Fruit fly (Drosophila melanogaster) whole organism, pupa: ENCODE results near the gene Ing5.

Experiments
- CG10348 ChIP-seq: fragments of 200-800 bp; sonication (Bioruptor generic); IDR thresholded peaks from 2 replicates; pipeline ENCODE4 v1.3.6; 2022; ENCODE audit warnings: missing biosample characterization, missing genetic modification characterization
- CG12605 ChIP-seq: fragments of 200-800 bp; sonication (Bioruptor generic); IDR thresholded peaks from 2 replicates; pipeline ENCODE4 v1.3.6; 2022; ENCODE audit warnings: missing biosample characterization, missing genetic modification characterization
- CG13204 ChIP-seq: fragments of 200-800 bp; sonication (Bioruptor generic); optimal IDR thresholded peaks from 2 replicates; lab custom pipeline; 2018; ENCODE audit warnings: missing biosample characterization, mild to moderate bottlenecking, missing genetic modification characterization, moderate library complexity
- CG14655 ChIP-seq: fragments of 200-800 bp; sonication (Bioruptor generic); optimal IDR thresholded peaks from 3 replicates; lab custom pipeline; 2017; ENCODE audit warnings: mild to moderate bottlenecking, missing biosample characterization, missing genetic modification reagents, missing genetic modification characterization
- CG15710 ChIP-seq: fragments of 200-800 bp; sonication (Bioruptor generic); optimal IDR thresholded peaks from 2 replicates; lab custom pipeline; 2018; ENCODE audit warnings: missing biosample characterization, mild to moderate bottlenecking, missing genetic modification characterization, moderate library complexity
- CG17806 ChIP-seq: fragments of 200-800 bp; sonication (Bioruptor generic); optimal IDR thresholded peaks from 2 replicates; lab custom pipeline; 2018; ENCODE audit warnings: missing biosample characterization, mild to moderate bottlenecking, missing genetic modification characterization, moderate library complexity
- CG32121 ChIP-seq: fragments of 200-800 bp; sonication (Bioruptor generic); IDR thresholded peaks from 2 replicates; pipeline ENCODE4 v1.3.6; 2022; ENCODE audit warnings: missing biosample characterization, missing genetic modification characterization
- CG34367 ChIP-seq: fragments of 200-800 bp; sonication (Bioruptor generic); optimal IDR thresholded peaks from 2 replicates; lab custom pipeline; 2018; ENCODE audit warnings: missing biosample characterization, mild to moderate bottlenecking, missing genetic modification characterization
- CG4496 ChIP-seq: fragments of 200-800 bp; sonication (Bioruptor generic); IDR thresholded peaks from 3 replicates; pipeline ENCODE4 v1.3.6; 2022; ENCODE audit warnings: missing biosample characterization, missing genetic modification characterization
- CG8159 ChIP-seq: fragments of 200-800 bp; sonication (Bioruptor generic); optimal IDR thresholded peaks from 3 replicates; lab custom pipeline; 2018; ENCODE audit warnings: missing biosample characterization, mild to moderate bottlenecking, missing genetic modification characterization, moderate library complexity
- CG8301 ChIP-seq: fragments of 200-800 bp; sonication (Bioruptor generic); optimal IDR thresholded peaks from 2 replicates; lab custom pipeline; 2018; ENCODE audit warnings: missing biosample characterization, mild to moderate bottlenecking, missing genetic modification characterization
- CG9948 ChIP-seq: fragments of 200-800 bp; sonication (Bioruptor generic); optimal IDR thresholded peaks from 2 replicates; lab custom pipeline; 2018; ENCODE audit warnings: missing biosample characterization, mild to moderate bottlenecking, missing genetic modification characterization, moderate library complexity
- D1 ChIP-seq: fragments of 200-800 bp; sonication (Bioruptor generic); optimal IDR thresholded peaks from 2 replicates; lab custom pipeline; 2018; ENCODE audit warnings: missing biosample characterization, mild to moderate bottlenecking, missing genetic modification characterization, moderate library complexity
- EcR ChIP-seq: fragments of 200-800 bp; sonication (Bioruptor generic); optimal IDR thresholded peaks from 3 replicates; lab custom pipeline; 2019; ENCODE audit warnings: missing biosample characterization, missing genetic modification characterization, mild to moderate bottlenecking, moderate library complexity, missing genetic modification reagents
- Ets98B ChIP-seq: fragments of 200-800 bp; sonication (Bioruptor generic); IDR thresholded peaks from 2 replicates; pipeline ENCODE4 v1.3.6; 2022; ENCODE audit warnings: missing biosample characterization, missing genetic modification characterization
- Pif1A ChIP-seq: fragments of 200-800 bp; sonication (Bioruptor generic); optimal IDR thresholded peaks from 3 replicates; lab custom pipeline; 2016; ENCODE audit warnings: missing biosample characterization, missing genetic modification characterization
- Pif1B ChIP-seq: fragments of 200-800 bp; sonication (Bioruptor generic); optimal IDR thresholded peaks from 3 replicates; lab custom pipeline; 2016; ENCODE audit warnings: missing biosample characterization, missing genetic modification characterization
- Snoo ChIP-seq: fragments of 200-800 bp; sonication (Bioruptor generic); optimal IDR thresholded peaks from 3 replicates; lab custom pipeline; 2017; ENCODE audit warnings: missing biosample characterization, mild to moderate bottlenecking, missing genetic modification characterization, inconsistent platforms
- fd96Ca ChIP-seq: fragments of 200-800 bp; sonication (Bioruptor generic); IDR thresholded peaks from 3 replicates; pipeline ENCODE4 v1.3.6; 2022; ENCODE audit warnings: missing biosample characterization, missing genetic modification characterization
- gl ChIP-seq: fragments of 200-800 bp; sonication (Bioruptor generic); optimal IDR thresholded peaks from 2 replicates; lab custom pipeline; 2018; ENCODE audit warnings: missing biosample characterization, mild to moderate bottlenecking, missing genetic modification characterization
- rn ChIP-seq: fragments of 200-800 bp; sonication (Bioruptor generic); IDR thresholded peaks from 2 replicates; pipeline ENCODE4 v1.3.6; 2022; ENCODE audit warnings: missing biosample characterization, missing genetic modification characterization

Gene Ing5

dm6 chr2L:13362953-13363352 is 24.2 kb downstream of the Ing5 start:
- TF ChIP-seq CG12605 (GFP tag; lab: Robert Waterston, UW) (no peak), CG10348 (GFP tag; lab: Robert Waterston, UW) (no peak), Ets98B (GFP tag; lab: Robert Waterston, UW) (no peak), CG14655 (no peak), CG34367 (tag; lab: Kevin White, UChicago) (no peak), CG15710 (tag; lab: Kevin White, UChicago) (no peak), CG32121 (GFP tag; lab: Robert Waterston, UW) (no peak), CG9948 (tag; lab: Kevin White, UChicago) (no peak), CG8301 (tag; lab: Kevin White, UChicago) (no peak), Pif1A (GFP tag; lab: Kevin White, UChicago) (no peak), D1 (tag; lab: Kevin White, UChicago) (no peak), CG8159 (tag; lab: Kevin White, UChicago) (no peak), rn (GFP tag; lab: Robert Waterston, UW) (no peak), CG13204 (no peak), CG17806 (no peak), EcR (GFP tag; lab: Kevin White, UChicago) (no peak), Pif1B (no peak), fd96Ca (GFP tag; lab: Robert Waterston, UW) (no peak), gl (tag; lab: Kevin White, UChicago) (no peak)

- TF ChIP-seq D1 (tag; lab: Kevin White, UChicago): no peak
- TF ChIP-seq CG4496 (GFP tag; lab: Robert Waterston, UW): no peak
- TF ChIP-seq CG12605 (GFP tag; lab: Robert Waterston, UW): no peak
- TF ChIP-seq Ets98B (GFP tag; lab: Robert Waterston, UW): no peak
- no peak for TF ChIP-seq CG8301 (tag; lab: Kevin White, UChicago)
- no peak for TF ChIP-seq CG17806
- TF ChIP-seq CG8159 (tag; lab: Kevin White, UChicago): no peak
- no peak for TF ChIP-seq CG32121 (GFP tag; lab: Robert Waterston, UW)
- no peak for TF ChIP-seq EcR (GFP tag; lab: Kevin White, UChicago)
- no peak for TF ChIP-seq CG15710 (tag; lab: Kevin White, UChicago)
Measured at dm6 chr2L:13361465-13361864, 25.6 kb downstream of the Ing5 start, which contains the start of gene CG9377. TSS of gene CG9377 (minus strand) at chr2L:13361565.

- TF ChIP-seq fd96Ca (GFP tag; lab: Robert Waterston, UW): no peak
- no peak for TF ChIP-seq Pif1A (GFP tag; lab: Kevin White, UChicago)
- TF ChIP-seq D1 (tag; lab: Kevin White, UChicago): no peak
- TF ChIP-seq CG13204: no peak
- no peak for TF ChIP-seq CG34367 (tag; lab: Kevin White, UChicago)
- TF ChIP-seq CG4496 (GFP tag; lab: Robert Waterston, UW): no peak
- no peak for TF ChIP-seq CG17806
- TF ChIP-seq Snoo (tag; lab: Kevin White, UChicago): no peak
- no peak for TF ChIP-seq Pif1B
- no peak for TF ChIP-seq gl (tag; lab: Kevin White, UChicago)
- TF ChIP-seq CG8301 (tag; lab: Kevin White, UChicago): no peak
- no peak for TF ChIP-seq EcR (GFP tag; lab: Kevin White, UChicago)
- TF ChIP-seq rn (GFP tag; lab: Robert Waterston, UW): no peak
- TF ChIP-seq CG9948 (tag; lab: Kevin White, UChicago): no peak
- no peak for TF ChIP-seq CG8159 (tag; lab: Kevin White, UChicago)
- no peak for TF ChIP-seq CG14655
Measured at dm6 chr2L:13354580-13355347, 32.3 kb downstream of the Ing5 start, which contains the start of gene CG9395. TSS of gene CG9395 (minus strand) at chr2L:13355073.

- TF ChIP-seq Pif1B (no peak), CG14655 (no peak), Pif1A (GFP tag; lab: Kevin White, UChicago) (no peak), CG12605 (GFP tag; lab: Robert Waterston, UW) (no peak), EcR (GFP tag; lab: Kevin White, UChicago) (no peak), CG34367 (tag; lab: Kevin White, UChicago) (no peak), rn (GFP tag; lab: Robert Waterston, UW) (no peak), CG8301 (tag; lab: Kevin White, UChicago) (no peak), CG4496 (GFP tag; lab: Robert Waterston, UW) (no peak), gl (tag; lab: Kevin White, UChicago) (no peak), D1 (tag; lab: Kevin White, UChicago) (no peak), Ets98B (GFP tag; lab: Robert Waterston, UW) (no peak), Snoo (tag; lab: Kevin White, UChicago) (no peak), fd96Ca (GFP tag; lab: Robert Waterston, UW) (no peak), CG17806 (no peak), CG15710 (tag; lab: Kevin White, UChicago) (no peak), CG32121 (GFP tag; lab: Robert Waterston, UW) (no peak)
Measured at dm6 chr2L:13349237-13349902, 37.7 kb downstream of the Ing5 start.

- TF ChIP-seq CG15710 (tag; lab: Kevin White, UChicago): no peak
- no peak for TF ChIP-seq fd96Ca (GFP tag; lab: Robert Waterston, UW)
- TF ChIP-seq CG32121 (GFP tag; lab: Robert Waterston, UW): no peak
- no peak for TF ChIP-seq rn (GFP tag; lab: Robert Waterston, UW)
- no peak for TF ChIP-seq Snoo (tag; lab: Kevin White, UChicago)
- TF ChIP-seq Ets98B (GFP tag; lab: Robert Waterston, UW): no peak
- TF ChIP-seq CG8301 (tag; lab: Kevin White, UChicago): no peak
- no peak for TF ChIP-seq Pif1B
- no peak for TF ChIP-seq Pif1A (GFP tag; lab: Kevin White, UChicago)
- no peak for TF ChIP-seq CG4496 (GFP tag; lab: Robert Waterston, UW)
- TF ChIP-seq D1 (tag; lab: Kevin White, UChicago): no peak
- TF ChIP-seq CG13204: no peak
- no peak for TF ChIP-seq CG8159 (tag; lab: Kevin White, UChicago)
- no peak for TF ChIP-seq CG10348 (GFP tag; lab: Robert Waterston, UW)
- no peak for TF ChIP-seq CG14655
- TF ChIP-seq gl (tag; lab: Kevin White, UChicago): no peak
- no peak for TF ChIP-seq CG34367 (tag; lab: Kevin White, UChicago)
- no peak for TF ChIP-seq CG17806
Measured at dm6 chr2L:13347473-13347872, 39.6 kb downstream of the Ing5 start, which contains the start of gene CG16826. TSS of gene CG16826 (plus strand) at chr2L:13347773.
